Worm (Caenorhabditis elegans): ENCODE data around the gene K02D10.1.

The K02D10.1 gene

ce11 chrIII:8794793-8795192, 25.5 kb downstream of the K02D10.1 start (continued):
- TF ChIP-seq lsy-27 (tag; optimal IDR thresholded peaks at IDR 0.05; ENCODE audit: borderline replicate concordance, insufficient read depth) (no peak), hrde-1 (tag; optimal IDR thresholded peaks at IDR 0.05; ENCODE audit: borderline replicate concordance) (no peak), ztf-3 (GFP tag; optimal IDR thresholded peaks at IDR 0.05) (no peak), athp-1 (tag; optimal IDR thresholded peaks at IDR 0.05) (no peak), mcd-1 (GFP tag; IDR thresholded peaks at IDR 0.05) (peak; percentile 37), ceh-79 (tag; optimal IDR thresholded peaks at IDR 0.05) (no peak), Y56A3A.18 (GFP tag; IDR thresholded peaks at IDR 0.05) (no peak), ceh-100 (GFP tag; IDR thresholded peaks at IDR 0.05) (peak; percentile 64), Y79H2A.3 (GFP tag; conservative IDR thresholded peaks at IDR 0.05) (peak; percentile 24; the same call in 1 of the 2 replicates), Y53F4B.3 (GFP tag; IDR thresholded peaks at IDR 0.05) (no peak), nhr-90 (tag; optimal IDR thresholded peaks at IDR 0.05) (peak; percentile 44), bed-2 (GFP tag; IDR thresholded peaks at IDR 0.05) (no peak), mxl-1 (tag; optimal IDR thresholded peaks at IDR 0.05) (no peak), fkh-3 (tag; optimal IDR thresholded peaks at IDR 0.05) (no peak), F10E7.11 (tag; optimal IDR thresholded peaks at IDR 0.05) (no peak), K12H6.12 (tag; optimal IDR thresholded peaks at IDR 0.05) (no peak), C17E4.6 (GFP tag; IDR thresholded peaks at IDR 0.05) (no peak), ceh-91 (GFP tag; IDR thresholded peaks at IDR 0.05) (no peak), B0261.1 (tag; optimal IDR thresholded peaks at IDR 0.05) (no peak), snpc-3.4 (tag; optimal IDR thresholded peaks at IDR 0.05) (no peak), hmg-20 (GFP tag; IDR thresholded peaks at IDR 0.05) (no peak; the same call in 1 of the 2 replicates), efl-1 (GFP tag; optimal IDR thresholded peaks at IDR 0.05) (peak; percentile 64), nhr-27 (tag; optimal IDR thresholded peaks at IDR 0.05) (no peak), lin-54 (GFP tag; optimal IDR thresholded peaks at IDR 0.05) (peak; percentile 64), madf-6 (GFP tag; IDR thresholded peaks at IDR 0.05) (peak; percentile 85), die-1 (tag; optimal IDR thresholded peaks at IDR 0.05) (peak; percentile 51), him-1 (tag; optimal IDR thresholded peaks at IDR 0.05) (no peak), hlh-26 (GFP tag; conservative IDR thresholded peaks at IDR 0.05) (no peak), ceh-58 (GFP tag; IDR thresholded peaks at IDR 0.05) (no peak), egl-18 (GFP tag; IDR thresholded peaks at IDR 0.05) (0 out of 2 replicates have a peak, but pooled peaks have one; percentile 54), zfh-2 (GFP tag; conservative IDR thresholded peaks at IDR 0.05) (peak; percentile 83), ztf-28 (GFP tag; IDR thresholded peaks at IDR 0.05) (no peak), F55B11.4 (tag; optimal IDR thresholded peaks at IDR 0.05; ENCODE audit: borderline replicate concordance, insufficient read depth) (no peak), zim-3 (tag; optimal IDR thresholded peaks at IDR 0.05) (no peak), C06A6.2 (GFP tag; conservative IDR thresholded peaks at IDR 0.05) (0 out of 2 replicates have a peak, but pooled peaks have one; percentile 25), F52B5.7 (tag; optimal IDR thresholded peaks at IDR 0.05) (no peak), rec-8 (tag; optimal IDR thresholded peaks at IDR 0.05) (no peak), F39B2.1 (GFP tag; IDR thresholded peaks at IDR 0.05) (no peak), nfya-2 (GFP tag; IDR thresholded peaks at IDR 0.05) (no peak), ama-1 (optimal IDR thresholded peaks at IDR 0.05) (no peak), ama-1 (GFP tag; optimal IDR thresholded peaks at IDR 0.05) (no peak), lsl-1 (GFP tag; optimal IDR thresholded peaks at IDR 0.05) (peak; percentile 10), ceh-27 (GFP tag; optimal IDR thresholded peaks at IDR 0.05) (peak; percentile 63), gei-17 (GFP tag; optimal IDR thresholded peaks at IDR 0.05) (no peak), lin-35 (GFP tag; optimal IDR thresholded peaks at IDR 0.05) (no peak), dpl-1 (GFP tag; optimal IDR thresholded peaks at IDR 0.05) (no peak), lir-1 (GFP tag; conservative IDR thresholded peaks at IDR 0.05) (0 out of 2 replicates have a peak, but pooled peaks have one; percentile 29), mes-4 (tag; optimal IDR thresholded peaks at IDR 0.05) (no peak), F33H1.4 (GFP tag; IDR thresholded peaks at IDR 0.05) (0 out of 2 replicates have a peak, but pooled peaks have one; percentile 19)

Measured in whole organism, young adult.